Fruit fly (Drosophila melanogaster): Measurements from ENCODE around the gene sty.
A peak's percentile ranks its signal among the peaks of the same experiment; 100 is the strongest.

sty gene

dm6 chr3L:3384596-3385436, 39.9 kb downstream of the sty start (continued):
- TF ChIP-seq pho (GFP tag; optimal IDR thresholded peaks at IDR 0.05): no peak
- peak; percentile 41 for TF ChIP-seq CG10462 (GFP tag; optimal IDR thresholded peaks at IDR 0.05)
- TF ChIP-seq sna (GFP tag; IDR thresholded peaks at IDR 0.05; ENCODE audit: partially characterized antibody): no peak
- TF ChIP-seq Hsf (GFP tag; optimal IDR thresholded peaks at IDR 0.05): peak; percentile 24
- no peak for TF ChIP-seq CG30020 (tag; optimal IDR thresholded peaks at IDR 0.05)
- TF ChIP-seq CG9932 (GFP tag; IDR thresholded peaks at IDR 0.05): no peak
- TF ChIP-seq repo (GFP tag; optimal IDR thresholded peaks at IDR 0.05): no peak
- no peak for TF ChIP-seq CG2889 (GFP tag; IDR thresholded peaks at IDR 0.05)
- TF ChIP-seq CG7745 (tag; optimal IDR thresholded peaks at IDR 0.05): no peak
- no peak for TF ChIP-seq CG4617 (GFP tag; optimal IDR thresholded peaks at IDR 0.05; ENCODE audit: borderline replicate concordance)
- TF ChIP-seq Sox102F (GFP tag; optimal IDR thresholded peaks at IDR 0.05): peak; percentile 52
- TF ChIP-seq CG8924 (tag; optimal IDR thresholded peaks at IDR 0.05): peak; percentile 45
- TF ChIP-seq Ets97D (GFP tag; optimal IDR thresholded peaks at IDR 0.05): no peak
- no peak for TF ChIP-seq CG7372 (GFP tag; IDR thresholded peaks at IDR 0.05)
- no peak for TF ChIP-seq Mad (GFP tag; optimal IDR thresholded peaks at IDR 0.05)
- no peak for TF ChIP-seq aop (GFP tag; IDR thresholded peaks at IDR 0.05)
- no peak for TF ChIP-seq run (tag; optimal IDR thresholded peaks at IDR 0.05)
- TF ChIP-seq Neu2 (GFP tag; optimal IDR thresholded peaks at IDR 0.05; ENCODE audit: borderline replicate concordance): no peak
- TF ChIP-seq CG16813 (GFP tag; IDR thresholded peaks at IDR 0.05; ENCODE audit: partially characterized antibody): no peak
- no peak for TF ChIP-seq so (GFP tag; IDR thresholded peaks at IDR 0.05)
- no peak for TF ChIP-seq CG3726 (GFP tag; IDR thresholded peaks at IDR 0.05)
- peak; percentile 44; the same call in 1 of the 3 replicates for TF ChIP-seq tgo (GFP tag; IDR thresholded peaks at IDR 0.05)
- TF ChIP-seq Six4 (GFP tag; optimal IDR thresholded peaks at IDR 0.05): peak; percentile 49
- no peak for TF ChIP-seq Doc2 (GFP tag; IDR thresholded peaks at IDR 0.05)
- TF ChIP-seq CG5953 (GFP tag; IDR thresholded peaks at IDR 0.05): no peak
- no peak for TF ChIP-seq CG3847 (GFP tag; IDR thresholded peaks at IDR 0.05)
- TF ChIP-seq chm (GFP tag; IDR thresholded peaks at IDR 0.05): no peak
- no peak for TF ChIP-seq nom (GFP tag; optimal IDR thresholded peaks at IDR 0.05)
- TF ChIP-seq caup (GFP tag; optimal IDR thresholded peaks at IDR 0.05; ENCODE audit: severe bottlenecking): no peak
- no peak for TF ChIP-seq Scr (GFP tag; IDR thresholded peaks at IDR 0.05; ENCODE audit: partially characterized antibody)
- no peak for TF ChIP-seq CG31224 (GFP tag; IDR thresholded peaks at IDR 0.05)
- TF ChIP-seq CG17359 (tag; optimal IDR thresholded peaks at IDR 0.05): peak; percentile 46
- no peak for TF ChIP-seq Pdp1 (GFP tag; optimal IDR thresholded peaks at IDR 0.05)
- peak; percentile 51 for TF ChIP-seq CG18619 (GFP tag; optimal IDR thresholded peaks at IDR 0.05)
- TF ChIP-seq CG31365 (tag; optimal IDR thresholded peaks at IDR 0.05): no peak
- TF ChIP-seq CG6254 (GFP tag; optimal IDR thresholded peaks at IDR 0.05): peak; percentile 6
- TF ChIP-seq CG3065 (GFP tag; optimal IDR thresholded peaks at IDR 0.05): no peak
- TF ChIP-seq ro (GFP tag; IDR thresholded peaks at IDR 0.05): no peak
- 0 out of 3 replicates have a peak, but pooled peaks have one; percentile 18 for TF ChIP-seq CG6791 (GFP tag; IDR thresholded peaks at IDR 0.05; ENCODE audit: partially characterized antibody)
- no peak for TF ChIP-seq NK7.1 (GFP tag; optimal IDR thresholded peaks at IDR 0.05)
- no peak for TF ChIP-seq fru (optimal IDR thresholded peaks at IDR 0.05)
- no peak for TF ChIP-seq cad (GFP tag; optimal IDR thresholded peaks at IDR 0.05)
- no peak for TF ChIP-seq tap (tag; optimal IDR thresholded peaks at IDR 0.05)
- no peak for TF ChIP-seq CHES-1-like (GFP tag; optimal IDR thresholded peaks at IDR 0.05)
- no peak for TF ChIP-seq CG12942 (GFP tag; optimal IDR thresholded peaks at IDR 0.05)
- no peak for TF ChIP-seq Side (GFP tag; optimal IDR thresholded peaks at IDR 0.05)
- TF ChIP-seq Hand (GFP tag; optimal IDR thresholded peaks at IDR 0.05): no peak
- no peak for TF ChIP-seq fd3F (GFP tag; optimal IDR thresholded peaks at IDR 0.05)
- TF ChIP-seq CG3995 (GFP tag; optimal IDR thresholded peaks at IDR 0.05): no peak
- TF ChIP-seq CG6689 (GFP tag; IDR thresholded peaks at IDR 0.05): 0 out of 2 replicates have a peak, but pooled peaks have one; percentile 23
